Worm (Caenorhabditis elegans) whole organism, L4 larva: ENCODE measurements around the gene Y7A5A.2.
A peak's percentile ranks its signal among the peaks of the same experiment; 100 is the strongest.

ENCODE experiments used
- D1046.2 ChIP-seq: fragments of 200-800 bp; sonication (Bioruptor generic); IDR thresholded peaks from 2 replicates; pipeline ENCODE4 v1.3.6; 2022; ENCODE audit warnings: missing genetic modification characterization, missing compliant biosample characterization
- F10B5.3 ChIP-seq: sonication (generic microtip); optimal IDR thresholded peaks from 2 replicates; lab custom pipeline; 2016; ENCODE audit warnings: mild to moderate bottlenecking, missing genetic modification characterization, missing compliant biosample characterization
- F26F4.8 ChIP-seq: fragments of 200-800 bp; sonication (Bioruptor generic); conservative IDR thresholded peaks from 2 replicates; pipeline ENCODE4 v1.3.6; 2022; ENCODE audit warnings: missing genetic modification characterization, missing compliant biosample characterization
- F49E8.2 ChIP-seq: sonication (generic microtip); optimal IDR thresholded peaks from 2 replicates; lab custom pipeline; 2016; ENCODE audit warnings: missing compliant biosample characterization, mild to moderate bottlenecking, missing genetic modification characterization, borderline replicate concordance
- R02D3.7 ChIP-seq: fragments of 150-350 bp; sonication (generic microtip); optimal IDR thresholded peaks from 3 replicates; lab custom pipeline; 2014; ENCODE audit warnings: missing biosample characterization, missing genetic modification characterization
- T20F7.1 ChIP-seq: fragments of 200-800 bp; sonication (Bioruptor generic); optimal IDR thresholded peaks from 2 replicates; lab custom pipeline; 2018; ENCODE audit warnings: mild to moderate bottlenecking, missing genetic modification characterization, missing compliant biosample characterization
- Y48G9A.11 ChIP-seq: fragments of 200-800 bp; sonication (Bioruptor generic); IDR thresholded peaks from 2 replicates; pipeline ENCODE4 v1.3.6; 2022; ENCODE audit warnings: missing genetic modification reagents, missing genetic modification characterization, missing compliant biosample characterization
- ZK337.2 ChIP-seq: fragments of 200-800 bp; sonication (Bioruptor generic); IDR thresholded peaks from 2 replicates; pipeline ENCODE4 v1.3.6; 2022; ENCODE audit warnings: missing genetic modification reagents, missing genetic modification characterization, missing compliant biosample characterization
- ama-1 ChIP-seq: fragments of 150-350 bp; optimal IDR thresholded peaks from 2 replicates; lab custom pipeline; 2014; ENCODE audit warnings: inconsistent platforms, mixed read lengths
- arid-1 ChIP-seq: fragments of 200-800 bp; sonication (Bioruptor generic); conservative IDR thresholded peaks from 2 replicates; pipeline ENCODE4 v1.3.6; 2022; ENCODE audit warnings: missing genetic modification reagents, missing genetic modification characterization, missing compliant biosample characterization
- attf-4 ChIP-seq: sonication (generic microtip); optimal IDR thresholded peaks from 3 replicates; lab custom pipeline; 2017; ENCODE audit warnings: missing biosample characterization, missing genetic modification characterization
- ceh-20 ChIP-seq: fragments of 200-800 bp; sonication (Bioruptor generic); IDR thresholded peaks from 2 replicates; pipeline ENCODE4 v1.3.6; 2022; ENCODE audit warnings: missing genetic modification reagents, missing genetic modification characterization, missing compliant biosample characterization
- ceh-28 ChIP-seq: fragments of 150-350 bp; optimal IDR thresholded peaks from 2 replicates; lab custom pipeline; 2014; ENCODE audit warnings: missing biosample characterization, missing genetic modification reagents, missing genetic modification characterization
- ceh-62 ChIP-seq: sonication (generic microtip); optimal IDR thresholded peaks from 2 replicates; lab custom pipeline; 2017; ENCODE audit warnings: missing biosample characterization, missing genetic modification characterization
- ces-1 ChIP-seq: fragments of 150-350 bp; sonication (generic microtip); optimal IDR thresholded peaks from 4 replicates; lab custom pipeline; 2014; ENCODE audit warnings: missing biosample characterization, missing genetic modification reagents, missing genetic modification characterization
- cey-2 ChIP-seq: sonication (generic microtip); optimal IDR thresholded peaks from 3 replicates; lab custom pipeline; 2017; ENCODE audit warnings: missing genetic modification characterization, mild to moderate bottlenecking, missing compliant biosample characterization, antibody characterized with exemption, borderline replicate concordance; ENCODE audit not compliant: insufficient read depth
- daf-16 ChIP-seq, 3 experiments: sonication (generic microtip); optimal IDR thresholded peaks; 2 replicates each; lab custom pipeline; 2016 to 2017; ENCODE audit warnings: missing genetic modification characterization in 3 of 3, missing genetic modification reagents in 3 of 3, mild to moderate bottlenecking in 2 of 3, missing compliant biosample characterization in 2 of 3, missing biosample characterization in 1 of 3, moderate library complexity in 1 of 3
- daf-19 ChIP-seq: fragments of 200-800 bp; sonication (Bioruptor generic); conservative IDR thresholded peaks from 2 replicates; pipeline ENCODE4 v1.3.6; 2022; ENCODE audit warnings: missing genetic modification characterization, missing compliant biosample characterization
- daf-8 ChIP-seq: fragments of 200-800 bp; sonication (Bioruptor generic); IDR thresholded peaks from 2 replicates; pipeline ENCODE4 v1.3.6; 2022; ENCODE audit warnings: missing genetic modification characterization, missing compliant biosample characterization
- dmd-8 ChIP-seq: fragments of 200-800 bp; sonication (Bioruptor generic); IDR thresholded peaks from 2 replicates; pipeline ENCODE4 v1.3.6; 2022; ENCODE audit warnings: missing genetic modification characterization, missing compliant biosample characterization
- duxl-1 ChIP-seq: sonication (generic microtip); optimal IDR thresholded peaks from 2 replicates; lab custom pipeline; 2016; ENCODE audit warnings: mild to moderate bottlenecking, missing genetic modification characterization, moderate library complexity, missing compliant biosample characterization; ENCODE audit not compliant: poor library complexity
- dve-1 ChIP-seq: sonication (generic microtip); optimal IDR thresholded peaks from 2 replicates; lab custom pipeline; 2017; ENCODE audit warnings: antibody characterized with exemption, mild to moderate bottlenecking, missing genetic modification characterization, missing compliant biosample characterization; ENCODE audit not compliant: insufficient read depth
- egl-27 ChIP-seq: sonication (generic microtip); optimal IDR thresholded peaks from 3 replicates; lab custom pipeline; 2017; ENCODE audit warnings: missing biosample characterization, missing genetic modification reagents, missing genetic modification characterization
- gei-8 ChIP-seq: fragments of 200-800 bp; sonication (Bioruptor generic); optimal IDR thresholded peaks from 2 replicates; lab custom pipeline; 2018; ENCODE audit warnings: mild to moderate bottlenecking, missing genetic modification characterization, missing compliant biosample characterization
- hif-1 ChIP-seq, 2 experiments: sonication (generic microtip); optimal IDR thresholded peaks; 2 replicates each; lab custom pipeline; 2016 to 2017; ENCODE audit warnings: missing compliant biosample characterization in 2 of 2, missing genetic modification characterization in 2 of 2, missing genetic modification reagents in 2 of 2, missing genotype in 2 of 2, mild to moderate bottlenecking in 1 of 2
- hlh-11 ChIP-seq: fragments of 200-800 bp; sonication (Bioruptor generic); optimal IDR thresholded peaks from 2 replicates; lab custom pipeline; 2018; ENCODE audit warnings: mild to moderate bottlenecking, missing genetic modification characterization, missing compliant biosample characterization
- jun-1 ChIP-seq: fragments of 150-350 bp; optimal IDR thresholded peaks from 2 replicates; lab custom pipeline; 2014; ENCODE audit warnings: missing biosample characterization, missing genetic modification reagents, missing genetic modification characterization
- lin-29 ChIP-seq: fragments of 200-800 bp; sonication (Bioruptor generic); IDR thresholded peaks from 2 replicates; pipeline ENCODE4 v1.3.6; 2022; ENCODE audit warnings: missing genetic modification reagents, missing genetic modification characterization, missing compliant biosample characterization
- lin-38 ChIP-seq: fragments of 200-800 bp; sonication (Bioruptor generic); IDR thresholded peaks from 2 replicates; pipeline ENCODE4 v1.3.6; 2022; ENCODE audit warnings: missing genetic modification reagents, missing genetic modification characterization, missing compliant biosample characterization
- lsy-2 ChIP-seq, 2 experiments: fragments of 150-350 bp in 1 of 2; sonication (generic microtip) in 1 of 2; optimal IDR thresholded peaks; 2 replicates each; lab custom pipeline; 2014 to 2017; ENCODE audit warnings: missing biosample characterization in 2 of 2, missing genetic modification characterization in 2 of 2
- madf-5 ChIP-seq, 2 experiments: fragments of 200-800 bp; sonication (Bioruptor generic); IDR thresholded peaks; 2 replicates each; pipeline ENCODE4 v1.3.6; 2022; ENCODE audit warnings: missing compliant biosample characterization in 2 of 2, missing genetic modification characterization in 2 of 2
- mdl-1 ChIP-seq, 2 experiments: fragments of 150-350 bp in 1 of 2; sonication (generic microtip) in 1 of 2; optimal IDR thresholded peaks; 2 replicates each; lab custom pipeline; 2014 to 2017; ENCODE audit warnings: missing biosample characterization in 2 of 2, missing genetic modification characterization in 2 of 2
- mdt-29 ChIP-seq: fragments of 200-800 bp; sonication (Bioruptor generic); IDR thresholded peaks from 2 replicates; pipeline ENCODE4 v1.3.6; 2022; ENCODE audit warnings: missing genetic modification reagents, missing genetic modification characterization, missing compliant biosample characterization
- mes-2 ChIP-seq: sonication (generic microtip); optimal IDR thresholded peaks from 2 replicates; lab custom pipeline; 2016; ENCODE audit warnings: missing genotype, mild to moderate bottlenecking, missing genetic modification characterization, missing compliant biosample characterization; ENCODE audit not compliant: poor library complexity, severe bottlenecking
- nhr-11 ChIP-seq: fragments of 150-350 bp; optimal IDR thresholded peaks from 2 replicates; lab custom pipeline; 2014; ENCODE audit warnings: missing biosample characterization, missing genetic modification characterization
- nhr-28 ChIP-seq: fragments of 150-350 bp; optimal IDR thresholded peaks from 2 replicates; lab custom pipeline; 2014; ENCODE audit warnings: missing biosample characterization, missing genetic modification characterization
- nhr-41 ChIP-seq: fragments of 200-800 bp; sonication (Bioruptor generic); IDR thresholded peaks from 2 replicates; pipeline ENCODE4 v1.3.6; 2022; ENCODE audit warnings: missing genetic modification reagents, missing genetic modification characterization, missing compliant biosample characterization
- nhr-6 ChIP-seq: fragments of 150-350 bp; optimal IDR thresholded peaks from 2 replicates; lab custom pipeline; 2014; ENCODE audit warnings: missing biosample characterization, missing genetic modification characterization
- pha-4 ChIP-seq, 2 experiments: fragments of 150-350 bp in 1 of 2; fragments of 200-800 bp in 1 of 2; sonication (Bioruptor generic) in 1 of 2; IDR thresholded peaks in 1 of 2; optimal IDR thresholded peaks in 1 of 2; 2 replicates each; pipeline versions ENCODE4 v1.3.6 to Lab custom; 2014 to 2022; ENCODE audit warnings: missing genetic modification characterization in 2 of 2, missing genetic modification reagents in 2 of 2, missing biosample characterization in 1 of 2, missing compliant biosample characterization in 1 of 2
- php-3 ChIP-seq: fragments of 200-800 bp; sonication (Bioruptor generic); IDR thresholded peaks from 2 replicates; pipeline ENCODE4 v1.3.6; 2022; ENCODE audit warnings: missing genetic modification reagents, missing genetic modification characterization, missing compliant biosample characterization
- rbr-2 ChIP-seq: sonication (generic microtip); optimal IDR thresholded peaks from 2 replicates; lab custom pipeline; 2016; ENCODE audit warnings: missing genotype, missing genetic modification characterization, missing compliant biosample characterization
- sdz-12 ChIP-seq: fragments of 200-800 bp; sonication (Bioruptor generic); optimal IDR thresholded peaks from 2 replicates; lab custom pipeline; 2018; ENCODE audit warnings: mild to moderate bottlenecking, missing genetic modification characterization, missing compliant biosample characterization
- skn-1 ChIP-seq: fragments of 150-350 bp; optimal IDR thresholded peaks from 2 replicates; lab custom pipeline; 2014; ENCODE audit warnings: missing biosample characterization, missing genetic modification characterization
- snpc-1.2 ChIP-seq: fragments of 200-800 bp; sonication (Bioruptor generic); IDR thresholded peaks from 2 replicates; pipeline ENCODE4 v1.3.6; 2022; ENCODE audit warnings: missing genetic modification reagents, missing genetic modification characterization, missing compliant biosample characterization
- spr-3 ChIP-seq: fragments of 200-800 bp; sonication (Bioruptor generic); optimal IDR thresholded peaks from 2 replicates; lab custom pipeline; 2018; ENCODE audit warnings: mild to moderate bottlenecking, missing genetic modification characterization, missing compliant biosample characterization
- tra-1 ChIP-seq: fragments of 200-800 bp; sonication (Bioruptor generic); IDR thresholded peaks from 2 replicates; pipeline ENCODE4 v1.3.6; 2022; ENCODE audit warnings: missing genetic modification reagents, missing genetic modification characterization, missing compliant biosample characterization
- unc-39 ChIP-seq: sonication (generic microtip); optimal IDR thresholded peaks from 2 replicates; lab custom pipeline; 2017; ENCODE audit warnings: missing biosample characterization, missing genetic modification characterization
- unc-62 ChIP-seq, 3 experiments: fragments of 150-350 bp in 1 of 3; sonication (generic microtip); optimal IDR thresholded peaks in 2 of 3; peaks in 1 of 3; 1 replicate in 1 of 3; 2 replicates in 2 of 3; lab custom pipeline; 2014 to 2017; ENCODE audit warnings: missing biosample characterization in 3 of 3, missing genetic modification characterization in 3 of 3, missing genetic modification reagents in 3 of 3, missing genotype in 1 of 3
- ztf-11 ChIP-seq: fragments of 150-350 bp; optimal IDR thresholded peaks from 2 replicates; lab custom pipeline; 2014; ENCODE audit warnings: missing biosample characterization, missing genetic modification characterization

Gene Y7A5A.2

DNA sequence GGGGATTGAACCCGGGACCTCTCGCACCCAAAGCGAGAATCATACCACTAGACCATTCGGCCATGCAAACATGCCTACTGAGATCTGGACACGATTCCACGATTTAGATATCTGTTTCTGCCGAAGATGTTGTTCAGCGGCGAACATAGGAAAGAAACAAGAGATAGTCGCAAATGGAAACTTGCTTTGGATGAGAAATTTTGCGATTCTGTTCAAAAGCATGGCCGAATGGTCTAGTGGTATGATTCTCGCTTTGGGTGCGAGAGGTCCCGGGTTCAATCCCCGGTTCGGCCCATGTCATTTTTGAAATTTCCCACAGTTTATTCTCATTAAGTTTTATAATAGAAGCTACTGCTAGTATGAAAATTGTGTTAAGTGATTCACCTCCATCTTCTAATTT is 24.1 kb upstream of the Y7A5A.2 start (continued):
- TF ChIP-seq mdt-29 (GFP tag; lab: Robert Waterston, UW): no peak
- TF ChIP-seq attf-4 (tag; lab: Kevin White, UChicago): no peak
- no peak for TF ChIP-seq nhr-11 (tag; lab: Kevin White, UChicago)
- no peak for TF ChIP-seq R02D3.7
- TF ChIP-seq lin-29 (GFP tag; lab: Robert Waterston, UW): no peak
- TF ChIP-seq tra-1 (GFP tag; lab: Robert Waterston, UW): peak; percentile 43; the same call in 1 of the 2 replicates
- peak; percentile 21 for TF ChIP-seq spr-3 (GFP tag; lab: Kevin White, UChicago)
- TF ChIP-seq daf-8 (GFP tag; lab: Robert Waterston, UW): no peak
- TF ChIP-seq cey-2 (tag; lab: Kevin White, UChicago): no peak
- TF ChIP-seq mes-2: no peak
- no peak for TF ChIP-seq lin-38 (GFP tag; lab: Robert Waterston, UW)
- TF ChIP-seq unc-62 (GFP tag; optimal IDR thresholded peaks at IDR 0.05 in 1 of 2; lab: Kevin White, UChicago): peak in 1 of 2 experiments; percentile 85
- TF ChIP-seq unc-62 (tag; optimal IDR thresholded peaks at IDR 0.05; lab: Kevin White, UChicago): no peak
- no peak for TF ChIP-seq ceh-62 (tag; lab: Kevin White, UChicago)
- peak; percentile 73 for TF ChIP-seq snpc-1.2 (GFP tag; lab: Robert Waterston, UW)
- TF ChIP-seq F49E8.2: no peak
- no peak for TF ChIP-seq unc-39 (tag; lab: Kevin White, UChicago)
- TF ChIP-seq daf-16 (GFP tag; optimal IDR thresholded peaks at IDR 0.05; lab: Kevin White, UChicago): no peak
- no peak for TF ChIP-seq daf-16 (tag; optimal IDR thresholded peaks at IDR 0.05; lab: Kevin White, UChicago)
- no peak for TF ChIP-seq egl-27
- no peak for TF ChIP-seq nhr-6 (tag; lab: Kevin White, UChicago)
- no peak for TF ChIP-seq ztf-11 (tag; lab: Kevin White, UChicago)
- no peak for TF ChIP-seq php-3 (GFP tag; lab: Robert Waterston, UW)
- TF ChIP-seq F10B5.3 (tag; lab: Kevin White, UChicago): no peak
- no peak for TF ChIP-seq nhr-41 (GFP tag; lab: Robert Waterston, UW)
- TF ChIP-seq sdz-12 (GFP tag; lab: Kevin White, UChicago): no peak
- TF ChIP-seq gei-8 (GFP tag; lab: Kevin White, UChicago): no peak
- no peak for TF ChIP-seq nhr-28 (tag; lab: Kevin White, UChicago)
- no peak for TF ChIP-seq dmd-8 (GFP tag; lab: Robert Waterston, UW)
- TF ChIP-seq mdl-1 (tag; optimal IDR thresholded peaks at IDR 0.05; lab: Kevin White, UChicago): no peak
- peak; percentile 21 for TF ChIP-seq rbr-2
- no peak for TF ChIP-seq jun-1 (tag; lab: Kevin White, UChicago)
- TF ChIP-seq ama-1 (lab: Kevin White, UChicago): no peak
- no peak for TF ChIP-seq lsy-2 (tag; optimal IDR thresholded peaks at IDR 0.05; lab: Kevin White, UChicago)
- no peak for TF ChIP-seq ces-1
- no peak for TF ChIP-seq pha-4 (GFP tag; IDR thresholded peaks at IDR 0.05; lab: Robert Waterston, UW)
- no peak for TF ChIP-seq pha-4 (tag; optimal IDR thresholded peaks at IDR 0.05; lab: Kevin White, UChicago)
- TF ChIP-seq dve-1 (tag; lab: Kevin White, UChicago): no peak
- TF ChIP-seq ceh-28 (tag; lab: Kevin White, UChicago): no peak
- TF ChIP-seq F26F4.8 (GFP tag; lab: Robert Waterston, UW): no peak
- peak; percentile 41; the same call in 1 of the 2 replicates for TF ChIP-seq ZK337.2
- peak; percentile 33 for TF ChIP-seq duxl-1 (tag; lab: Kevin White, UChicago)
- no peak for TF ChIP-seq ceh-20
- TF ChIP-seq D1046.2: 0 out of 2 replicates have a peak, but pooled peaks have one; percentile 24
- no peak for TF ChIP-seq hif-1 (tag; optimal IDR thresholded peaks at IDR 0.05; lab: Kevin White, UChicago)
- no peak for TF ChIP-seq T20F7.1
- 0 out of 2 replicates have a peak, but pooled peaks have one; percentile 26 for TF ChIP-seq Y48G9A.11 (GFP tag; lab: Robert Waterston, UW)
- TF ChIP-seq daf-19 (GFP tag; lab: Robert Waterston, UW): no peak
- TF ChIP-seq madf-5 (GFP tag; IDR thresholded peaks at IDR 0.05; lab: Robert Waterston, UW): 0 out of 4 replicates have a peak, but pooled peaks of 1 of the 2 experiments have one; percentile 30
- TF ChIP-seq skn-1 (tag; lab: Kevin White, UChicago): no peak
- TF ChIP-seq hlh-11 (tag; lab: Kevin White, UChicago): no peak
- TF ChIP-seq arid-1 (GFP tag; lab: Robert Waterston, UW): no peak
